Worm (Caenorhabditis elegans): ENCODE results near the gene ugt-57.

DNA sequence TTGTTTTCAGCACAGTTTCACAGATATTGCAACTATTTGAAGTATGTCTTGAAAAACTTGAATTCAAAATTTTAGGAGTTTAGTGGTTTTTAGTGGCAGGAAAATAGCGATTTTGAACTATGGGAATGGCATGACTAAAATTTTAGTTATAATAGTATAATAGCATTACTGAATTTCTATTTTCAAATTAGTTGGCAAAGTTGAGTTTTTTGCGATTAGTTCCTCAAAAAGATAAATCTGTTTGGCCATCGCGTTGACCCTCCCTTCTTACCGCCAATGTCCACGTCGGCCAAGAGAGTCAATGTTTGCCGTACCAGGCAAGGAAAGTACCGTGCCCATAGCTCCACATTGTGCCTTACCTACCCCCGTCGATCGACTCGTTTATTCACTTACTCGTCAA lies at the start of gene ugt-57:
- TF ChIP-seq lin-39 (tag; optimal IDR thresholded peaks at IDR 0.05) (no peak), aly-2 (tag; optimal IDR thresholded peaks at IDR 0.05) (no peak), elt-3 (tag; optimal IDR thresholded peaks at IDR 0.05) (no peak), nhr-237 (tag; optimal IDR thresholded peaks at IDR 0.05) (no peak), jun-1 (tag; optimal IDR thresholded peaks at IDR 0.05) (no peak), lin-13 (GFP tag; optimal IDR thresholded peaks at IDR 0.05) (no peak), fkh-10 (GFP tag; optimal IDR thresholded peaks at IDR 0.05) (no peak), lin-35 (GFP tag; optimal IDR thresholded peaks at IDR 0.05) (no peak)

All from whole organism, L1 larva.